Worm (Caenorhabditis elegans): ENCODE measurements around the gene grd-6.

DNA sequence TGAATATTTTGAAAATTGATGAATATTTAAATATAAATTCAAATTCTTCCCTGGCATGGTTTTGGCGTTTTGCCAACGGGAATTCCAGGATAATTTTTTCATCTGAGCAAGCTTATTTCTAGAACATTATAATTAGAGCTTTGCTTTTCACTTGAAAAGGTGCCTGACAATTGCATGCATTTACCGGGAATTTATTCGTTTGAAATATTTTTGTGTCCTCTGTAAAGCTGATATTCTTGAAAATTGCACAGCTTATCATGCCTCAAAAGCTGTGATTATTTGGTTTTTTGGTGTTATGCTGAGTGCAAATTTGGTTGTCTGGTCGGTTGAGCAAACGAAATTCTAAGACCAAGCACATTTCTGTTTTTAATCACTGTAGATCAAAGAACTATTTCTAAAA, 38.7 kb downstream of the grd-6 start:
- TF ChIP-seq snpc-4 (tag; optimal IDR thresholded peaks at IDR 0.05) (no peak), zip-8 (tag; optimal IDR thresholded peaks at IDR 0.05) (no peak), mep-1 (tag; optimal IDR thresholded peaks at IDR 0.05) (no peak), blmp-1 (tag; optimal IDR thresholded peaks at IDR 0.05) (no peak)

Measured in whole organism, mixed stage, embryonic.